Fruit fly (Drosophila melanogaster) whole organism, pupa: Measurements from ENCODE around the gene Kdm3.

ENCODE experiments used
- CG10348 ChIP-seq: fragments of 200-800 bp; sonication (Bioruptor generic); IDR thresholded peaks from 2 replicates; pipeline ENCODE4 v1.3.6; 2022; ENCODE audit warnings: missing biosample characterization, missing genetic modification characterization
- CG12605 ChIP-seq: fragments of 200-800 bp; sonication (Bioruptor generic); IDR thresholded peaks from 2 replicates; pipeline ENCODE4 v1.3.6; 2022; ENCODE audit warnings: missing biosample characterization, missing genetic modification characterization
- CG13204 ChIP-seq: fragments of 200-800 bp; sonication (Bioruptor generic); optimal IDR thresholded peaks from 2 replicates; lab custom pipeline; 2018; ENCODE audit warnings: missing biosample characterization, mild to moderate bottlenecking, missing genetic modification characterization, moderate library complexity
- CG14655 ChIP-seq: fragments of 200-800 bp; sonication (Bioruptor generic); optimal IDR thresholded peaks from 3 replicates; lab custom pipeline; 2017; ENCODE audit warnings: mild to moderate bottlenecking, missing biosample characterization, missing genetic modification reagents, missing genetic modification characterization
- CG15710 ChIP-seq: fragments of 200-800 bp; sonication (Bioruptor generic); optimal IDR thresholded peaks from 2 replicates; lab custom pipeline; 2018; ENCODE audit warnings: missing biosample characterization, mild to moderate bottlenecking, missing genetic modification characterization, moderate library complexity
- CG17806 ChIP-seq: fragments of 200-800 bp; sonication (Bioruptor generic); optimal IDR thresholded peaks from 2 replicates; lab custom pipeline; 2018; ENCODE audit warnings: missing biosample characterization, mild to moderate bottlenecking, missing genetic modification characterization, moderate library complexity
- CG32121 ChIP-seq: fragments of 200-800 bp; sonication (Bioruptor generic); IDR thresholded peaks from 2 replicates; pipeline ENCODE4 v1.3.6; 2022; ENCODE audit warnings: missing biosample characterization, missing genetic modification characterization
- CG34367 ChIP-seq: fragments of 200-800 bp; sonication (Bioruptor generic); optimal IDR thresholded peaks from 2 replicates; lab custom pipeline; 2018; ENCODE audit warnings: missing biosample characterization, mild to moderate bottlenecking, missing genetic modification characterization
- CG4496 ChIP-seq: fragments of 200-800 bp; sonication (Bioruptor generic); IDR thresholded peaks from 3 replicates; pipeline ENCODE4 v1.3.6; 2022; ENCODE audit warnings: missing biosample characterization, missing genetic modification characterization
- CG8159 ChIP-seq: fragments of 200-800 bp; sonication (Bioruptor generic); optimal IDR thresholded peaks from 3 replicates; lab custom pipeline; 2018; ENCODE audit warnings: missing biosample characterization, mild to moderate bottlenecking, missing genetic modification characterization, moderate library complexity
- CG8301 ChIP-seq: fragments of 200-800 bp; sonication (Bioruptor generic); optimal IDR thresholded peaks from 2 replicates; lab custom pipeline; 2018; ENCODE audit warnings: missing biosample characterization, mild to moderate bottlenecking, missing genetic modification characterization
- CG9948 ChIP-seq: fragments of 200-800 bp; sonication (Bioruptor generic); optimal IDR thresholded peaks from 2 replicates; lab custom pipeline; 2018; ENCODE audit warnings: missing biosample characterization, mild to moderate bottlenecking, missing genetic modification characterization, moderate library complexity
- D1 ChIP-seq: fragments of 200-800 bp; sonication (Bioruptor generic); optimal IDR thresholded peaks from 2 replicates; lab custom pipeline; 2018; ENCODE audit warnings: missing biosample characterization, mild to moderate bottlenecking, missing genetic modification characterization, moderate library complexity
- EcR ChIP-seq: fragments of 200-800 bp; sonication (Bioruptor generic); optimal IDR thresholded peaks from 3 replicates; lab custom pipeline; 2019; ENCODE audit warnings: missing biosample characterization, missing genetic modification characterization, mild to moderate bottlenecking, moderate library complexity, missing genetic modification reagents
- Ets98B ChIP-seq: fragments of 200-800 bp; sonication (Bioruptor generic); IDR thresholded peaks from 2 replicates; pipeline ENCODE4 v1.3.6; 2022; ENCODE audit warnings: missing biosample characterization, missing genetic modification characterization
- Pif1A ChIP-seq: fragments of 200-800 bp; sonication (Bioruptor generic); optimal IDR thresholded peaks from 3 replicates; lab custom pipeline; 2016; ENCODE audit warnings: missing biosample characterization, missing genetic modification characterization
- Pif1B ChIP-seq: fragments of 200-800 bp; sonication (Bioruptor generic); optimal IDR thresholded peaks from 3 replicates; lab custom pipeline; 2016; ENCODE audit warnings: missing biosample characterization, missing genetic modification characterization
- Snoo ChIP-seq: fragments of 200-800 bp; sonication (Bioruptor generic); optimal IDR thresholded peaks from 3 replicates; lab custom pipeline; 2017; ENCODE audit warnings: missing biosample characterization, mild to moderate bottlenecking, missing genetic modification characterization, inconsistent platforms
- fd96Ca ChIP-seq: fragments of 200-800 bp; sonication (Bioruptor generic); IDR thresholded peaks from 3 replicates; pipeline ENCODE4 v1.3.6; 2022; ENCODE audit warnings: missing biosample characterization, missing genetic modification characterization
- gl ChIP-seq: fragments of 200-800 bp; sonication (Bioruptor generic); optimal IDR thresholded peaks from 2 replicates; lab custom pipeline; 2018; ENCODE audit warnings: missing biosample characterization, mild to moderate bottlenecking, missing genetic modification characterization
- rn ChIP-seq: fragments of 200-800 bp; sonication (Bioruptor generic); IDR thresholded peaks from 2 replicates; pipeline ENCODE4 v1.3.6; 2022; ENCODE audit warnings: missing biosample characterization, missing genetic modification characterization

The Kdm3 gene

DNA sequence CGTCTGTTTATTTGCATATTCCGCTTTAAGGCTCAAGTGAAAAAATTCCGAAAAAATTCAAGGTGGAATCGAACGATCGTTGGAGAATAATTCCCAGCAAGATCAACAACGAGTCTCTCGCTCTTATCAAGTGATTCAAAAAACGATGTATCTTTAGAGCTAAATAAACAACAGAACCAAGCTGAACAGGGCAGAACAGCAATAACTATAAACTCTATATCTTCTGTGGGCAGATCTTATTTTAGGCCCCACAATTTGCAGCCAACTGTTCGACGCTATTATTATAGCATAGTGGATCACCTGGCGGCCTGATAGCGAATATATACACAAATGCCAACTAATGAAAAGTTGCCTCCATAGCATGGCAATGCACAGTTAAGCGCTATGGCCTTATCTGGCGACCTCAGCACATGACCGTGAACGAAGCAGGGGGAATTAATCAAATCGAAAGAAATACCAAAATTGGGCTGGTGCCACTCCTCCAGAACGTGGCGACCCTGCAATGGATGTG, 13.6 kb downstream of the Kdm3 start:
- TF ChIP-seq Ets98B (GFP tag; lab: Robert Waterston, UW), result no peak

DNA sequence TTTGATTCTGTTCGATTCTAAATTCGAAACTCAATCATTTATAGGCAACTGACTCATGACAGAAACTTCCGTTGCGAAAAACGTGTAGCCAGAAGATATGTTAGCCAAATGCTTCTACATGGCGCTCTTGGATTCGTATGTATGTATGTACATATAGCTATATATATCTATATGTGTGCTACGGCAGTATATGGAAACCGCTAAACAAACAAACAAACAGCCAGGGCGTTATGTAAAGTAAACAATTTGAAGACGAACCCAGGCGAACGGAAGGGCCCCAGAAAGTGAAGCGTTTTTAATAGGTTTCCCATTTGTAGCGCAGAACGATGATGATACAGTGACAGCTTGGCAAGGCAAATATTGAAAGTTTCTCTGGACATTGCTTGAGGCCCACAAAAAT, 14.1 kb downstream of the Kdm3 start:
- no peak for TF ChIP-seq CG10348 (GFP tag; lab: Robert Waterston, UW)
- no peak for TF ChIP-seq CG9948 (tag; lab: Kevin White, UChicago)
- TF ChIP-seq CG12605 (GFP tag; lab: Robert Waterston, UW), result no peak
- no peak for TF ChIP-seq CG17806
- no peak for TF ChIP-seq CG8301 (tag; lab: Kevin White, UChicago)
- TF ChIP-seq CG34367 (tag; lab: Kevin White, UChicago), result no peak
- TF ChIP-seq CG8159 (tag; lab: Kevin White, UChicago), result no peak
- no peak for TF ChIP-seq Pif1A (GFP tag; lab: Kevin White, UChicago)
- TF ChIP-seq Pif1B, result no peak
- no peak for TF ChIP-seq rn (GFP tag; lab: Robert Waterston, UW)
- no peak for TF ChIP-seq gl (tag; lab: Kevin White, UChicago)
- TF ChIP-seq EcR, result no peak
- TF ChIP-seq D1, result no peak
- no peak for TF ChIP-seq Snoo (tag; lab: Kevin White, UChicago)

DNA sequence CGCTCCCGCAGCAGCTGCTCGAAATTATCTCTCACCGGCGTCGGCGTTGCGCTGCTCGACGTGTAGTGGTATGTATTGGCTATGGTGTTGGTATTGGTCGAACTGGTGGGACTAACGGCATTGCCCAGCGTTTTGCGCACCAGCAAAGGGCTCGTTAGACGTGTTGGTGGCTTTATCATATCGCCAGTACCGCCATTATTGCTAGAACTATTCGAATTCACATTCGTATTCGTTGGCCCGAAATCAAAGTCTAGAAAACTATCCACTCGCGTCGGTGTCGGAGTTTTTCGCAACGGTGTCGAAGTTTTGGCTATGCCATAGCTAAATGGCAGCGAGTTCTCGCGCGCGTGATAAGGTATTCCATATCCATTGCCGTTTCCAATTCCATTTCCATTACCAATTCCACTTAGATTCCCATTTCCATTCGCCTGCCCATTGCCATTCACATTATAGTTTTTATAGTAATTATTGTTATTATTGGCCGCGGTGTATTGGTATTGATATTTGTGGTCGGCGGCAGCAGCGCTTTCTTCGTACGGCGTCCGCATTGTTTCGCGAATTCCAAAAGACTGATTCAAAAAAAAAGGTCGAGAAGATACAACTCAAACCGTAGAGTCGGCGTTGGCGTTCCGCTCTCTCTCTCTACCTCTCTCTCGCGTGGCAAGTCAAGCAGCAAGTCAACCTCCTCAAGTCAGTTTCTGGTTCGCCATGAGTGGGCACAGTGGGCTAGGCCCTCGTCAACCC, 16.8 kb downstream of the Kdm3 start, which contains the start of gene by:
Gene by, minus strand, starts transcription at position 575 of the 744 bp plus-strand sequence.
- TF ChIP-seq Ets98B (GFP tag; lab: Robert Waterston, UW) (no peak; the same call in 1 of the 2 replicates), fd96Ca (no peak), CG14655 (GFP tag; lab: Kevin White, UChicago) (no peak)
- TF ChIP-seq, all 21 proteins: peak for 0

DNA sequence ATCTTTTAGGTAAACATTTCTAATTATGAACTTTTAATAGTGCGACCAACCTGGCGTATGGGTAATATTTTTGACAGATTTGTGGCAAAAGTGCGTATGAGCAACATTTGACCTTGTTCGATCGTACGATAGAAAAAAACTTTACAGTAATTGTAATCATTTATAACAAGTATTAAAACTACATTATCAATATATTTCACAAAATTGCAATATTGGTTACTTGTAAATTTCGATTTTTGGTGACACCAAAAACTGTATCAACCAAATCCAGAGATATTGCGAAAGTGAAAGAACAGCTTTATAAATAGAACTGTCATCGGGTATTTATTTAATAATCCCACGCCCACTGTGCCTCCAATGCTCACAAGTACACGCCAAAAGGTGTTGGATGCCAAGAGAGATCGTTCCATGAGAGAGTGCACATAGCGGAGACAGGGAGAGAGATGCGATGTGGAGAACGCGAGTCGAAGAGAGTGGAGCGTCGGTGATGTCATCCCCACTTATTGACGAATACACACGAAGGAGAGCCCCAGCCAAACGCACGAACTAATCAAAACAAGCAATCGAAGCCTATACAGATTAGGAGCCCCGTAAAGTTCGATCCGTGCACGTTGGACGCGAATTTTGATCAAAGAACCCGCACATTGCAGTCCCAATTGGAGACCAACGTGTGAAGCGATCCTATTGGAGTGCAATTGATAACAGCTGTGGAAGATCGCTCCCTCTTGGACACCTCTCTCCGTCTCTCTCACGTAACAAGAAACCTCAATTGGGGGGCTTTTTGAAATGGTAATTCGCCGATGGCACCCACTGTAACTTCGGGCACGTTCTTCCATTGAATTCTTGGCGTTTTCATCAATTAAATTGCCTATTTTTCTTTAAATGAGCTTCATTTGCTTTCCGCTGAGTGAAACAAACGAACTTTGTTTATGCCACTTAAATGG, 17.6 kb downstream of the Kdm3 start:
- TF ChIP-seq fd96Ca, result peak; percentile 93
- TF ChIP-seq CG8301 (tag; lab: Kevin White, UChicago), result peak; percentile 98
- TF ChIP-seq rn (GFP tag; lab: Robert Waterston, UW), result peak; percentile 66
- TF ChIP-seq CG32121 (GFP tag; lab: Robert Waterston, UW), result peak; percentile 91
- TF ChIP-seq Pif1A (GFP tag; lab: Kevin White, UChicago), result peak; percentile 98
- TF ChIP-seq CG34367 (tag; lab: Kevin White, UChicago), result peak; percentile 92
- TF ChIP-seq Snoo (tag; lab: Kevin White, UChicago), result peak; percentile 98
- TF ChIP-seq CG13204, result peak; percentile 89
- peak; percentile 96 for TF ChIP-seq CG9948 (tag; lab: Kevin White, UChicago)
- peak; percentile 97 for TF ChIP-seq Pif1B
- peak; percentile 95 for TF ChIP-seq D1
- peak; percentile 44; the same call in 1 of the 2 replicates for TF ChIP-seq CG12605 (GFP tag; lab: Robert Waterston, UW)
- peak; percentile 94 for TF ChIP-seq CG15710 (tag; lab: Kevin White, UChicago)
- TF ChIP-seq CG4496 (GFP tag; lab: Robert Waterston, UW), result peak; percentile 90; the same call in 2 of the 3 replicates
- TF ChIP-seq Ets98B (GFP tag; lab: Robert Waterston, UW), result peak; percentile 77; the same call in 1 of the 2 replicates
- TF ChIP-seq CG8159 (tag; lab: Kevin White, UChicago), result peak; percentile 97
- TF ChIP-seq gl (tag; lab: Kevin White, UChicago), result peak; percentile 85
- peak; percentile 48 for TF ChIP-seq EcR
- peak; percentile 91 for TF ChIP-seq CG17806
- peak; percentile 75 for TF ChIP-seq CG10348 (GFP tag; lab: Robert Waterston, UW)
- peak; percentile 99 for TF ChIP-seq CG14655 (GFP tag; lab: Kevin White, UChicago)

DNA sequence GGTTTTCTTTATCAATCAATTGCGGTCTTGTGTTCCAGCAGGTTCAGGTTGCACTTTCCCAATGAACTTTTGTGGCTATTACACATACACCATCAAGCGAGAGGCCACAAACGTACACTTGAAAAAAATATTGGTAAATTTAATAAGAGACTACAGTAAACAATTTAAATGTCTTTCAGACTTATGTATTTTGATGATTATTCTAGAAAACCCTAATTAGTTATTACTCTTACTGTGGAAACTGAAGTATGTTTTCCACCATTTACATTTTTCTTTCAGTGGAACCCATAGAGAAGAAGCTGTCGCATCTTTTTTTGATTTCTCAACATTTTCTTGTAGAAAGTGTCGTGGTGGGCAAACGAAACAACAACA, 18.3 kb downstream of the Kdm3 start:
- TF ChIP-seq Pif1A (GFP tag; lab: Kevin White, UChicago) (peak; percentile 87), Snoo (tag; lab: Kevin White, UChicago) (peak; percentile 79), CG17806 (peak; percentile 90), gl (tag; lab: Kevin White, UChicago) (peak; percentile 45), Pif1B (peak; percentile 75), CG13204 (peak; percentile 22), CG10348 (GFP tag; lab: Robert Waterston, UW) (peak; percentile 44; the same call in 1 of the 2 replicates), CG8301 (tag; lab: Kevin White, UChicago) (peak; percentile 94), CG12605 (GFP tag; lab: Robert Waterston, UW) (peak; percentile 83), CG15710 (tag; lab: Kevin White, UChicago) (peak; percentile 85), rn (GFP tag; lab: Robert Waterston, UW) (peak; percentile 82), CG9948 (tag; lab: Kevin White, UChicago) (peak; percentile 91), D1 (peak; percentile 85), Ets98B (GFP tag; lab: Robert Waterston, UW) (peak; percentile 93), CG14655 (GFP tag; lab: Kevin White, UChicago) (peak; percentile 93), CG8159 (tag; lab: Kevin White, UChicago) (peak; percentile 90), CG32121 (GFP tag; lab: Robert Waterston, UW) (peak; percentile 91), CG34367 (tag; lab: Kevin White, UChicago) (peak; percentile 86), EcR (no peak), fd96Ca (peak; percentile 51; the same call in 1 of the 3 replicates), CG4496 (GFP tag; lab: Robert Waterston, UW) (peak; percentile 96)
